Fruit fly (Drosophila melanogaster): ENCODE results near the gene Send2.

- TF ChIP-seq CG1621 (tag; optimal IDR thresholded peaks at IDR 0.05), result no peak
- TF ChIP-seq CG10631 (GFP tag; optimal IDR thresholded peaks at IDR 0.05), result peak; percentile 78
- peak; percentile 72 for TF ChIP-seq CG8632 (GFP tag; optimal IDR thresholded peaks at IDR 0.05)
- TF ChIP-seq Smox (GFP tag; optimal IDR thresholded peaks at IDR 0.05), result peak; percentile 38
- peak; percentile 26 for TF ChIP-seq Sox102F (GFP tag; optimal IDR thresholded peaks at IDR 0.05)
- TF ChIP-seq Hr39 (GFP tag; optimal IDR thresholded peaks at IDR 0.05), result peak; percentile 21
- peak; percentile 58 for TF ChIP-seq Lpt (GFP tag; optimal IDR thresholded peaks at IDR 0.05)
- peak in 1 of 2 experiments; percentile 53 for TF ChIP-seq salr (GFP tag; optimal IDR thresholded peaks at IDR 0.05)
Observed at dm6 chr2L:14361736-14362180, 15.3 kb upstream of the Send2 start, which contains the start of gene spel1.

All from whole organism, prepupa.